Worm (Caenorhabditis elegans): Measurements from ENCODE around the gene T28A8.4.
A peak's percentile ranks its signal among the peaks of the same experiment; 100 is the strongest.

The T28A8.4 gene

DNA sequence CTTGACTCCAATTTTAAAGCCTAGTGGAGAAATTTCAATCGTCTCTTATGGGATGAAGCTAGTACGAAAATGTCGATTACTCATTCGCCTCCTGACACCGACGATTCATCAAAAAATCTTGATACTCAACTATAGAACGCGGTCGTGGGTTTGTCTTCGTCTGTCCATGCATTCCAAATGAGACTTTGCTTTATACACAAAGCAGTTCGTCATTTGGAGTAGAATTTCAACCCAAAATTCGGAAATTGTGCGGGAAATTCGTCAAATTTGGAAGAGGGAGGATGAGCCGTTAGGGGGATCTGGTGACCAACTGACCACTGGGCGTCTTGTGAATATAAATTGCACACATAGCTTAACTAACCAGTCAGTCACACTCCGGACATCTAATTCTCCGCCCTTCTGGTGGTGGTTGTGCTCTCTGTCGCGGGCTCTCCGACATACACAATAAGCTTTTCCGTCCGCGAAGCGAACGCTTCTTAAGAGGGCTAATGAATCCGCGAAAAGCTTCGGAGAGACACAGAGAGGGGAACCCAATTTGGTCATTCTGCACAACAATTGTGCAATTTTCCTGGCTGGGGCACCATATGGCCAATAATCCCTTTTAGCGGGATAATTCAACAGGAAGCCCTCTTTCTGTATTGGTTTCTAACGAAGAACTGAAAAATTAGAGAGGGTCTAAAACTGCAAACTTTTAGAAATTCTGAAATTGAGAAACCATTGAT is 21.8 kb downstream of the T28A8.4 start (continued):
- TF ChIP-seq ceh-9 (tag; optimal IDR thresholded peaks at IDR 0.05) (no peak), pag-3 (tag; optimal IDR thresholded peaks at IDR 0.05; ENCODE audit: borderline replicate concordance) (no peak), dmd-4 (tag; optimal IDR thresholded peaks at IDR 0.05; ENCODE audit: borderline replicate concordance) (no peak), tbx-2 (tag; optimal IDR thresholded peaks at IDR 0.05) (no peak), ceh-6 (GFP tag; optimal IDR thresholded peaks at IDR 0.05) (no peak), fkh-6 (tag; optimal IDR thresholded peaks at IDR 0.05) (no peak), ceh-31 (tag; optimal IDR thresholded peaks at IDR 0.05) (no peak), ceh-34 (tag; optimal IDR thresholded peaks at IDR 0.05) (peak; percentile 24), ceh-24 (tag; optimal IDR thresholded peaks at IDR 0.05) (no peak), ahr-1 (tag; optimal IDR thresholded peaks at IDR 0.05) (no peak)

DNA sequence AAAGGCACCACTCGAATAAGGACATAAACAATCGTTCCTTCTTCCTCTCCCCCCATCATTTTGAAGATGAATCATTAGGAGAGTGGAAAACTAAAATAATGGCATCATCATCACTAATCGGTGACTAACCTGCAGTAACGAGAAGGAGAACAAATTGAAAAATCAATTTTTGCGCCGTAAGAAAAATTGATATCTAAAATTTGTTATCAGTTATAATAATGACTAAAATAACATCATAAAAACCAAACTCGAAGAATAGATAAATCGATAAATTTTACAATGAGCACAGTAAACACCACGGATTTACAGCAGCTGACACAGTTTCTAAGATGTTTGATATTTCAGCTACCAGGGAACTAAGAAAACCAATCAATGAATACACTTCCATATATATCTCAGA is 22.7 kb downstream of the T28A8.4 start:
- no peak for TF ChIP-seq pha-2 (tag; optimal IDR thresholded peaks at IDR 0.05)
- TF ChIP-seq ceh-24 (tag; optimal IDR thresholded peaks at IDR 0.05), result no peak
- TF ChIP-seq ceh-31 (tag; optimal IDR thresholded peaks at IDR 0.05), result no peak
- no peak for TF ChIP-seq pag-3 (tag; optimal IDR thresholded peaks at IDR 0.05; ENCODE audit: borderline replicate concordance)
- TF ChIP-seq ama-1 (optimal IDR thresholded peaks at IDR 0.05), result no peak
- no peak for TF ChIP-seq K09A11.1 (tag; optimal IDR thresholded peaks at IDR 0.05; ENCODE audit: insufficient read depth)
- TF ChIP-seq hlh-30 (tag; optimal IDR thresholded peaks at IDR 0.05; ENCODE audit: insufficient read depth), result no peak
- no peak for TF ChIP-seq ceh-45 (GFP tag; IDR thresholded peaks at IDR 0.05)

DNA sequence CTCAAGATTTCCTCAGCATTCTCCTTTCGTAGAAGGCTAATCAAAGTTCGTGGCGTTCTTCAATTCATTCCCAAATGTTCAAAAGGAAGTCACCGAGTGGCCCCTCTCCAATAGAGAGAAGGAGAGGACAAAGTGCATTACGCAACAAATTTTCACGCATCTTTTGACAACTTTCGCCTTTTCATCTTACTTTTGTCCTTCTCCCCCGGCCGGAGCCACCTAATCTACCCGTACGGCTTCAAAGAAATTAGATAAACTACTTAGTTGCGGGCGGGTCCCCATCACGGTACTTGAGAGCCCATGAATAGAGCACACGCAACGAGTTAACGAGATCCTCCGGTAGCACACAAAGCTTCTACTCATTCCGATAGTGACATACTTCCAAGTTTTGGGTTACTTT is 23.2 kb downstream of the T28A8.4 start:
- TF ChIP-seq fkh-10 (GFP tag; optimal IDR thresholded peaks at IDR 0.05) (peak; percentile 85), unc-42 (tag; optimal IDR thresholded peaks at IDR 0.05) (peak; percentile 92), C08G9.2 (tag; optimal IDR thresholded peaks at IDR 0.05) (no peak), pros-1 (tag; optimal IDR thresholded peaks at IDR 0.05) (no peak), ceh-9 (tag; optimal IDR thresholded peaks at IDR 0.05) (no peak), ama-1 (optimal IDR thresholded peaks at IDR 0.05) (no peak), hlh-30 (tag; optimal IDR thresholded peaks at IDR 0.05; ENCODE audit: insufficient read depth) (no peak), dve-1 (tag; optimal IDR thresholded peaks at IDR 0.05) (no peak), ceh-18 (tag; optimal IDR thresholded peaks at IDR 0.05) (no peak), npax-4 (tag; optimal IDR thresholded peaks at IDR 0.05) (no peak), unc-55 (GFP tag; optimal IDR thresholded peaks at IDR 0.05) (no peak), hlh-6 (tag; optimal IDR thresholded peaks at IDR 0.05) (no peak), K09A11.1 (tag; optimal IDR thresholded peaks at IDR 0.05; ENCODE audit: insufficient read depth) (no peak)

DNA sequence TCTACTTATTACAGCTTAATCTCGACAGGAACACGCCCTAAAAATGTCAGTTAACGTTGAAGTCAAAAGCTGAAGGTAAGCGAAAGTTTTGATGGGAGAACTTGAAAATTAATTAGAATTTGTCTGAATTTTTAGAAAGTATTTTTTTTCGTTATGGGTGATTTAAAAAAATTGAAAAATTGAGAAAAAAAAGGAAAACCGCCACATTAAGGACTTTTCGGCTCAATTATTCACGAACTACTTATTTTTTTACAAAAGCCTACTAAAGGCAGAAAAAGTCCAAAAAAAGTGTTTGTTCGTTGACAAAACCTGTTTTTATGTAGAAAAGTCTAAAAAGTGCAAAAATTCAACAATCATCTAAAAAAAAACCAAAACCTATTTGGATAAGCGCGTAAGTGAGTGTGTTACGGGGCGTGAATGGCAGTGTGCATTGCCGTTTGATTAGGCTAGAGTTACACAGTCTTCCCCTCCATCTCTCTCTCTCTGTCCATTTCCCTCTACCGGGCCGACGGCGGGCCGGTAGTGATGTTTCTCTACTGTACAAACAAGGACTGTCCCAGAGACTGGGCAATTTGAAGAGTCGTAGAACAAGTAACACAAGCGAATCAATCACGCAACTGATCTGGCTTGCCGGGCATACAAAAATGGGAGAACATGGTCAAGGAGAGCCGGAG is 24.1 kb downstream of the T28A8.4 start, which contains the start of gene lron-13:
lron-13 (plus strand) TSS at position 15 of the 674 bp plus-strand sequence.
- TF ChIP-seq pha-2 (tag; optimal IDR thresholded peaks at IDR 0.05) (peak; percentile 35), tbx-2 (tag; optimal IDR thresholded peaks at IDR 0.05) (peak; percentile 13), ceh-9 (tag; optimal IDR thresholded peaks at IDR 0.05) (no peak), elt-4 (tag; optimal IDR thresholded peaks at IDR 0.05) (no peak), hlh-8 (tag; optimal IDR thresholded peaks at IDR 0.05) (no peak)

DNA sequence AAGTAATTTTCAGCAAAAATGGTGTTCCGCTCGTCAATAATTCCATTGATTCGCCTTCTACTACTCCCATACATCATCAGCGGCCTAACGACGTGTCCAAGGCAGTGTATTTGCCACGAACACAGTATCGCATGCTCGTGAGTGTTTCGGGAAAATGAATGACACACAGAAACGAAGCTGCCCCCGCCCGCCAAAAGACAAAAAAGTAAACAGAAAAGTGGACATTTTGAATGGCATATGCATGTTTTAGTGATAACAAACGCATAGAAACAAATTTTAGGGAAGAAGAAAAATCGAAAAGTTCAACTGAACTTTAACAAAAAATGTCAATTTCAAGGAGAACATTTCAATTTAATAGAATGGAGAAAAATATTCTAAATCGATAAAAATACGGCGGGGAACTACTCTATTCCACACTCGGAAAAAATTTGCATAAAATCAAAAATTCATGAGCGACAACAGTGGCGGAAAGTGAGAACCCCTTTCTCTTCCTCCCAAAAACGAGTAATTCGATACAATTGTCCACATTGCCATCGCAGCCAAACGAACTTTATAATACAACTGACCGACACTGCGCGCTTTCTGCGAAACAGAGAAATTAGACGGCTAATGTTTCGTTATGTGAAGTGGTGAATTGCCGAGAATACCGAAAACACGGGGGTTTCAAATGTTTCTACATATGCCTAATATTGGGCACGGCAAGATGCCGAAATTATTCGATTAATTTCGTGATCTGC is 25.2 kb downstream of the T28A8.4 start:
- no peak for TF ChIP-seq nhr-232 (tag; optimal IDR thresholded peaks at IDR 0.05)
- no peak for TF ChIP-seq ceh-30 (tag; optimal IDR thresholded peaks at IDR 0.05)
- TF ChIP-seq sdc-2 (tag; optimal IDR thresholded peaks at IDR 0.05), result no peak
- TF ChIP-seq ceh-34 (tag; optimal IDR thresholded peaks at IDR 0.05), result peak; percentile 60
- TF ChIP-seq unc-42 (tag; optimal IDR thresholded peaks at IDR 0.05), result no peak
- TF ChIP-seq pha-2 (tag; optimal IDR thresholded peaks at IDR 0.05), result no peak
- TF ChIP-seq hlh-6 (tag; optimal IDR thresholded peaks at IDR 0.05), result no peak
- TF ChIP-seq ceh-2 (tag; optimal IDR thresholded peaks at IDR 0.05), result no peak
- TF ChIP-seq che-1 (tag; optimal IDR thresholded peaks at IDR 0.05), result no peak

Measured in whole organism, late embryonic.